Worm (Caenorhabditis elegans) whole organism, late embryonic: ENCODE data around the gene K06B4.15.

Experiments used
- C38D4.7 ChIP-seq: fragments of 200-800 bp; sonication (Bioruptor generic); optimal IDR thresholded peaks from 2 replicates; lab custom pipeline; 2018; ENCODE audit warnings: mild to moderate bottlenecking, missing genetic modification characterization, moderate library complexity, missing compliant biosample characterization
- K02D7.2 ChIP-seq: sonication (generic microtip); optimal IDR thresholded peaks from 2 replicates; lab custom pipeline; 2017; ENCODE audit warnings: mild to moderate bottlenecking, missing genetic modification characterization, missing compliant biosample characterization
- K09A11.1 ChIP-seq: sonication (generic microtip); optimal IDR thresholded peaks from 2 replicates; lab custom pipeline; 2017; ENCODE audit warnings: antibody characterized with exemption, mild to moderate bottlenecking, missing genetic modification characterization, missing compliant biosample characterization; ENCODE audit not compliant: insufficient read depth
- T23F11.4 ChIP-seq: fragments of 200-800 bp; sonication (Bioruptor generic); optimal IDR thresholded peaks from 2 replicates; lab custom pipeline; 2018; ENCODE audit warnings: mild to moderate bottlenecking, missing genetic modification characterization, missing compliant biosample characterization
- Y22D7AL.16 ChIP-seq: sonication (generic microtip); optimal IDR thresholded peaks from 2 replicates; lab custom pipeline; 2016; ENCODE audit warnings: missing genetic modification characterization, missing compliant biosample characterization
- ama-1 ChIP-seq: fragments of 150-350 bp; optimal IDR thresholded peaks from 2 replicates; lab custom pipeline; 2014
- ceh-19 ChIP-seq: fragments of 200-800 bp; sonication (Bioruptor generic); optimal IDR thresholded peaks from 2 replicates; lab custom pipeline; 2018; ENCODE audit warnings: mild to moderate bottlenecking, missing genetic modification characterization, missing compliant biosample characterization
- ceh-2 ChIP-seq: sonication (generic microtip); optimal IDR thresholded peaks from 2 replicates; lab custom pipeline; 2016; ENCODE audit warnings: missing genotype, missing genetic modification characterization, missing compliant biosample characterization
- ceh-22 ChIP-seq: sonication (generic microtip); optimal IDR thresholded peaks from 2 replicates; lab custom pipeline; 2017; ENCODE audit warnings: missing biosample characterization, missing genetic modification characterization
- ceh-24 ChIP-seq: sonication (generic microtip); optimal IDR thresholded peaks from 2 replicates; lab custom pipeline; 2016; ENCODE audit warnings: mild to moderate bottlenecking, missing genetic modification characterization, missing compliant biosample characterization
- ceh-31 ChIP-seq: sonication (generic microtip); optimal IDR thresholded peaks from 2 replicates; lab custom pipeline; 2016; ENCODE audit warnings: missing genetic modification characterization, missing compliant biosample characterization
- ceh-34 ChIP-seq: sonication (generic microtip); optimal IDR thresholded peaks from 2 replicates; lab custom pipeline; 2016; ENCODE audit warnings: mild to moderate bottlenecking, missing genetic modification characterization, missing compliant biosample characterization
- ceh-45 ChIP-seq: fragments of 200-800 bp; sonication (Bioruptor generic); IDR thresholded peaks from 2 replicates; pipeline ENCODE4 v1.3.6; 2022; ENCODE audit warnings: missing genetic modification reagents, missing genetic modification characterization, missing compliant biosample characterization
- ceh-48 ChIP-seq: sonication (generic microtip); optimal IDR thresholded peaks from 2 replicates; lab custom pipeline; 2016; ENCODE audit warnings: missing genetic modification characterization, inconsistent platforms, missing compliant biosample characterization
- ceh-9 ChIP-seq: sonication (generic microtip); optimal IDR thresholded peaks from 2 replicates; lab custom pipeline; 2016; ENCODE audit warnings: mild to moderate bottlenecking, missing genetic modification characterization, inconsistent platforms, missing compliant biosample characterization
- che-1 ChIP-seq: sonication (generic microtip); optimal IDR thresholded peaks from 2 replicates; lab custom pipeline; 2016; ENCODE audit warnings: mild to moderate bottlenecking, missing genetic modification characterization, missing compliant biosample characterization
- dmd-4 ChIP-seq: sonication (generic microtip); optimal IDR thresholded peaks from 2 replicates; lab custom pipeline; 2016; ENCODE audit warnings: borderline replicate concordance, missing genetic modification characterization, missing compliant biosample characterization
- elt-2 ChIP-seq: sonication (generic microtip); optimal IDR thresholded peaks from 2 replicates; lab custom pipeline; 2016; ENCODE audit warnings: missing genetic modification reagents, missing genetic modification characterization, missing compliant biosample characterization
- ets-4 ChIP-seq: sonication (generic microtip); optimal IDR thresholded peaks from 2 replicates; lab custom pipeline; 2016; ENCODE audit warnings: missing genetic modification characterization, missing compliant biosample characterization
- eyg-1 ChIP-seq: sonication (generic microtip); optimal IDR thresholded peaks from 2 replicates; lab custom pipeline; 2016; ENCODE audit warnings: missing genotype, missing genetic modification characterization, missing compliant biosample characterization
- fax-1 ChIP-seq: sonication (generic microtip); optimal IDR thresholded peaks from 2 replicates; lab custom pipeline; 2016; ENCODE audit warnings: missing genotype, missing genetic modification characterization, missing compliant biosample characterization
- gmeb-2 ChIP-seq: sonication (generic microtip); optimal IDR thresholded peaks from 2 replicates; lab custom pipeline; 2016; ENCODE audit warnings: missing genetic modification characterization, inconsistent platforms, missing compliant biosample characterization
- hlh-30 ChIP-seq: sonication (generic microtip); optimal IDR thresholded peaks from 2 replicates; lab custom pipeline; 2017; ENCODE audit warnings: antibody characterized with exemption, missing genetic modification characterization, missing compliant biosample characterization; ENCODE audit not compliant: insufficient read depth
- hlh-6 ChIP-seq: sonication (generic microtip); optimal IDR thresholded peaks from 2 replicates; lab custom pipeline; 2016; ENCODE audit warnings: missing genotype, missing genetic modification characterization, missing compliant biosample characterization
- hlh-8 ChIP-seq: sonication (generic microtip); optimal IDR thresholded peaks from 2 replicates; lab custom pipeline; 2016; ENCODE audit warnings: missing genotype, missing genetic modification characterization, missing compliant biosample characterization
- lim-6 ChIP-seq: sonication (generic microtip); optimal IDR thresholded peaks from 2 replicates; lab custom pipeline; 2016; ENCODE audit warnings: missing genetic modification characterization, missing compliant biosample characterization
- lin-11 ChIP-seq: fragments of 200-800 bp; sonication (Bioruptor generic); optimal IDR thresholded peaks from 2 replicates; lab custom pipeline; 2018; ENCODE audit warnings: mild to moderate bottlenecking, missing genetic modification characterization, missing compliant biosample characterization
- mec-3 ChIP-seq: sonication (generic microtip); optimal IDR thresholded peaks from 2 replicates; lab custom pipeline; 2016; ENCODE audit warnings: borderline replicate concordance, missing genetic modification characterization, missing compliant biosample characterization
- pag-3 ChIP-seq: sonication (generic microtip); optimal IDR thresholded peaks from 2 replicates; lab custom pipeline; 2016; ENCODE audit warnings: missing compliant biosample characterization, missing genetic modification characterization, borderline replicate concordance
- pat-9 ChIP-seq: fragments of 200-800 bp; sonication (Bioruptor generic); optimal IDR thresholded peaks from 2 replicates; lab custom pipeline; 2018; ENCODE audit warnings: mild to moderate bottlenecking, missing genetic modification characterization, moderate library complexity, missing compliant biosample characterization
- rnt-1 ChIP-seq: sonication (generic microtip); optimal IDR thresholded peaks from 2 replicates; lab custom pipeline; 2016; ENCODE audit warnings: missing genetic modification characterization, missing compliant biosample characterization
- syd-9 ChIP-seq: sonication (generic microtip); optimal IDR thresholded peaks from 2 replicates; lab custom pipeline; 2016; ENCODE audit warnings: mild to moderate bottlenecking, missing genetic modification characterization, moderate library complexity, missing compliant biosample characterization
- unc-3 ChIP-seq, 2 experiments: fragments of 200-800 bp in 1 of 2; sonication (Bioruptor generic) in 1 of 2; sonication (generic microtip) in 1 of 2; conservative IDR thresholded peaks in 1 of 2; optimal IDR thresholded peaks in 1 of 2; 2 replicates each; pipeline versions ENCODE4 v1.3.6 to Lab custom; 2016 to 2022; ENCODE audit warnings: missing compliant biosample characterization in 2 of 2, missing genetic modification characterization in 2 of 2, missing genetic modification reagents in 1 of 2
- unc-55 ChIP-seq: sonication (generic microtip); optimal IDR thresholded peaks from 2 replicates; lab custom pipeline; 2017; ENCODE audit warnings: missing biosample characterization, missing genetic modification reagents, missing genetic modification characterization
- unc-86 ChIP-seq: sonication (generic microtip); optimal IDR thresholded peaks from 2 replicates; lab custom pipeline; 2016; ENCODE audit warnings: missing genetic modification characterization, missing compliant biosample characterization
- zip-5 ChIP-seq: sonication (generic microtip); optimal IDR thresholded peaks from 2 replicates; lab custom pipeline; 2016; ENCODE audit warnings: missing genetic modification characterization, missing compliant biosample characterization
- ztf-16 ChIP-seq: sonication (generic microtip); optimal IDR thresholded peaks from 2 replicates; lab custom pipeline; 2017; ENCODE audit warnings: missing genetic modification characterization, missing compliant biosample characterization

K06B4.15 gene

DNA sequence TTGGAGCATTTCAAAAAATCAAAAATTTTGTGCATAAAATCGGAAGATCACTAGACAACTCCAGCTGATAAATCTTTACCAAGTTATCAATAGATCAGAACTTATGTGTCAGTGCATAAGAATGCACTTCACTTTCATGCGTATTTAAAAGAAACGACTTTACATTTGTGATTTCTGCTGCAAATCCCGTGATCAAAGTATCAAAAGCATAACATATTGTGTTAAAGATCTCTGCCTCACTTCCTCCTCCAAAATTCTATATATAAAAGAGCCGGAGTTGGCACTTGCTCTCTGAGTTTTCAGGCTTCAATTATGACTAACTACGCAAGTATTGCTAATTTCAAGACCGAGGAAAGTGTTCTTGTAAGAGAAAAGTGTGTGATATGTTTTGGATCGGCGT is 23.4 kb downstream of the K06B4.15 start, which contains the start of gene nhr-198:
Gene nhr-198, plus strand, starts transcription at position 313 of the 400 bp plus-strand sequence.
- no peak for TF ChIP-seq hlh-6 (tag; lab: Kevin White, UChicago)
- no peak for TF ChIP-seq eyg-1 (tag; lab: Kevin White, UChicago)
- TF ChIP-seq unc-86 (tag; lab: Kevin White, UChicago) = no peak
- no peak for TF ChIP-seq rnt-1 (tag; lab: Kevin White, UChicago)
- TF ChIP-seq, all 69 proteins: peak for 0

DNA sequence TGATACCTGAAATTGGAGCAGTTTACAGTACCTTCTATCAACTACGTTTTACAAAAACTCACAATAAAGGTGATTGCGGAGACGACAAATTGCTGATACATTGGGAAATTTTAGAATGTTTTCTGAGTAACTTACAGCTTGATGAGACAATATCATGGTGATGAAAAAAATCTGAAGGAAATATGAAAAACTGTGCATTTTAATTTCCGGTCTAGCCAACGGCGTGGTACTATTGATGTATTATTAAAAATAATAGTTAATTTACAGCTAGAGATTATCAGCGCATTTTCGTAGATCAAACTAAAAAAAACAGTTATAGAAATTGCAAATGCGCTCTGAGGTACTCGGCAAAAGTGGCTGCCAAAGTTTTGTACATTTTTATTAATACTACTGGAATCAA is 27.9 kb downstream of the K06B4.15 start, which contains the start of gene srx-29:
Gene srx-29, minus strand, starts transcription at position 101 of the 400 bp plus-strand sequence.
- TF ChIP-seq lim-6 (tag; lab: Kevin White, UChicago) = no peak
- TF ChIP-seq ceh-22 (tag; lab: Kevin White, UChicago) = no peak
- no peak for TF ChIP-seq gmeb-2
- no peak for TF ChIP-seq ceh-19 (GFP tag; lab: Kevin White, UChicago)
- no peak for TF ChIP-seq K09A11.1
- TF ChIP-seq syd-9 (tag; lab: Kevin White, UChicago) = no peak
- no peak for TF ChIP-seq pat-9
- TF ChIP-seq hlh-30 = no peak
- no peak for TF ChIP-seq K02D7.2
- no peak for TF ChIP-seq dmd-4
- TF ChIP-seq zip-5 (tag; lab: Kevin White, UChicago) = no peak
- no peak for TF ChIP-seq C38D4.7
- no peak for TF ChIP-seq lin-11 (tag; lab: Kevin White, UChicago)
- no peak for TF ChIP-seq ceh-9 (tag; lab: Kevin White, UChicago)
- TF ChIP-seq T23F11.4 = no peak
- no peak for TF ChIP-seq pag-3 (tag; lab: Kevin White, UChicago)
- TF ChIP-seq ceh-45 (GFP tag; lab: Robert Waterston, UW) = no peak
- no peak for TF ChIP-seq che-1 (tag; lab: Kevin White, UChicago)

DNA sequence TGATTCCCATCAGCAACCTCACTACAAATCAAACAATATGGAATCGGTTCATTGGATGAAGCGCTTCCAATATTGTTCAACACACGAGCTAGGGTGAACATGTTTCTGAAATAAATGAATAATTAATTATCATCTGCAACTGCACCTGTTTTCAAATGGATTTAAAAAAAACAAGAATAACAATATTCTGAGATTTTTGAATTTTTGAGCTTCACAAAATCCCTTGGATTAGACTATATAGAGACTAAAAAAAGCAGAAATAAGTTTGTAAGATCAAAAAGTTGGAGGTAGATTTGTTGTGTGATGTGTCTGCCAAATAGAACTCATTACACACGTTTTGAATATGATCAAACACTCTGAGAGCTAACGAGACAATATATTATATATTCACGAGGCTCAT is 29.6 kb downstream of the K06B4.15 start, which contains the start of gene nhr-199:
Gene nhr-199, minus strand, starts transcription at position 101 of the 400 bp plus-strand sequence.
- TF ChIP-seq ceh-31 (tag; lab: Kevin White, UChicago) = no peak
- no peak for TF ChIP-seq unc-55 (GFP tag; lab: Kevin White, UChicago)
- TF ChIP-seq ceh-34 (tag; lab: Kevin White, UChicago) = no peak
- no peak for TF ChIP-seq mec-3
- no peak for TF ChIP-seq ztf-16 (tag; lab: Kevin White, UChicago)
- no peak for TF ChIP-seq ceh-48 (tag; lab: Kevin White, UChicago)
- TF ChIP-seq ets-4 (tag; lab: Kevin White, UChicago) = no peak
- no peak for TF ChIP-seq rnt-1 (tag; lab: Kevin White, UChicago)
- TF ChIP-seq lim-6 (tag; lab: Kevin White, UChicago) = no peak
- TF ChIP-seq syd-9 (tag; lab: Kevin White, UChicago) = no peak
- no peak for TF ChIP-seq ama-1 (lab: Kevin White, UChicago)
- TF ChIP-seq ceh-22 (tag; lab: Kevin White, UChicago) = no peak
- no peak for TF ChIP-seq ceh-24 (tag; lab: Kevin White, UChicago)
- no peak for TF ChIP-seq ceh-2 (tag; lab: Kevin White, UChicago)
- TF ChIP-seq, all 69 proteins: peak for 0

DNA sequence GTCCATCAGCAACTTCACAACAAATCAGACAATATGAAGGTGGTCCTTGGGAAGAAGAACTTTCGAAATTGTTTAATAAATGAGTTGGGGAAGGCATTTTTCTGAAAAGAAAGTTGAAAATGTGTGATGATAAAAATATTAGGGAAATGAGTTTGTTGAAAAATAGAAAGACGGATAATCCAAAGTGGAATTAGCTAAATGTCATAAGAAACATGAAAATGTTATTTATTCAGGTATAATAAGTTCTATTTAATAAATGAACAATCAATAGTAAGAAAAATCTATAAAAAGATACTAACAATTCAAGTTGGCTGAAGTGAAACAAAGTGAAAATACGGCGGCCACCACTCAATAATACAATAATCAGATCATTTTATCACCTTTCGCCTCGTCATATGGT is 32.0 kb downstream of the K06B4.15 start, which contains the start of gene nhr-53:
Gene nhr-53, minus strand, starts transcription at position 101 of the 400 bp plus-strand sequence.
- TF ChIP-seq ama-1 (lab: Kevin White, UChicago) (no peak), hlh-8 (tag; lab: Kevin White, UChicago) (no peak), elt-2 (tag; lab: Kevin White, UChicago) (no peak), ceh-22 (tag; lab: Kevin White, UChicago) (no peak), K09A11.1 (no peak), lin-11 (tag; lab: Kevin White, UChicago) (no peak), C38D4.7 (no peak), Y22D7AL.16 (tag; lab: Kevin White, UChicago) (no peak), ceh-19 (GFP tag; lab: Kevin White, UChicago) (no peak), unc-3 (GFP tag; conservative IDR thresholded peaks at IDR 0.05; lab: Robert Waterston, UW) (no peak), unc-3 (tag; optimal IDR thresholded peaks at IDR 0.05; lab: Kevin White, UChicago) (no peak), syd-9 (tag; lab: Kevin White, UChicago) (no peak), ceh-9 (tag; lab: Kevin White, UChicago) (no peak), dmd-4 (no peak), ztf-16 (tag; lab: Kevin White, UChicago) (no peak), ceh-48 (tag; lab: Kevin White, UChicago) (no peak), ceh-2 (tag; lab: Kevin White, UChicago) (no peak), fax-1 (tag; lab: Kevin White, UChicago) (no peak), ceh-45 (GFP tag; lab: Robert Waterston, UW) (no peak)
- TF ChIP-seq, all 69 proteins: peak for 0
